Fruit fly (Drosophila melanogaster) whole organism, embryonic: ENCODE data around the gene St2.

Experiments used
- Abd-B ChIP-seq: fragments of 200-800 bp; sonication (Bioruptor generic); optimal IDR thresholded peaks from 2 replicates; lab custom pipeline; 2018; ENCODE audit warnings: missing biosample characterization, mild to moderate bottlenecking, missing genetic modification characterization, moderate library complexity
- Aef1 ChIP-seq: fragments of 200-800 bp; sonication (Bioruptor generic); IDR thresholded peaks from 3 replicates; pipeline ENCODE4 v1.3.6; 2022; ENCODE audit warnings: missing biosample characterization, missing genetic modification characterization
- CG13424 ChIP-seq: fragments of 200-800 bp; sonication (Bioruptor generic); optimal IDR thresholded peaks from 2 replicates; lab custom pipeline; 2019; ENCODE audit warnings: missing biosample characterization, mild to moderate bottlenecking, missing genetic modification characterization, moderate library complexity
- CG2120 ChIP-seq: fragments of 200-800 bp; sonication (Bioruptor generic); optimal IDR thresholded peaks from 3 replicates; lab custom pipeline; 2016; ENCODE audit warnings: missing biosample characterization, missing genetic modification characterization
- CG4820 ChIP-seq: fragments of 200-800 bp; sonication (Bioruptor generic); optimal IDR thresholded peaks from 3 replicates; lab custom pipeline; 2016; ENCODE audit warnings: missing biosample characterization, missing genetic modification characterization
- Dfd ChIP-seq, 2 experiments: fragments of >200 bp; optimal IDR thresholded peaks; 2 replicates each; lab custom pipeline; 2017; ENCODE audit warnings: missing biosample characterization in 2 of 2, missing genetic modification characterization in 2 of 2
- E2f1 ChIP-seq: fragments of 200-800 bp; sonication (Bioruptor generic); IDR thresholded peaks from 2 replicates; pipeline ENCODE4 v1.3.6; 2022; ENCODE audit warnings: missing biosample characterization, missing genetic modification characterization
- HHEX ChIP-seq: fragments of 200-800 bp; sonication (Bioruptor generic); optimal IDR thresholded peaks from 3 replicates; lab custom pipeline; 2017; ENCODE audit warnings: missing biosample characterization, mild to moderate bottlenecking, missing genetic modification characterization, missing genetic modification reagents
- Lim3 ChIP-seq: fragments of 200-800 bp; sonication (Bioruptor generic); IDR thresholded peaks from 2 replicates; pipeline ENCODE4 v1.3.6; 2022; ENCODE audit warnings: missing biosample characterization, missing genetic modification characterization
- hbn ChIP-seq: fragments of 200-800 bp; sonication (Bioruptor generic); IDR thresholded peaks from 2 replicates; pipeline ENCODE4 v1.3.6; 2022; ENCODE audit warnings: missing biosample characterization, missing genetic modification characterization; ENCODE audit not compliant: partially characterized antibody
- zen ChIP-seq: fragments of 200-800 bp; sonication (Bioruptor generic); optimal IDR thresholded peaks from 3 replicates; lab custom pipeline; 2018; ENCODE audit warnings: missing biosample characterization, mild to moderate bottlenecking, missing genetic modification characterization, moderate library complexity

DNA sequence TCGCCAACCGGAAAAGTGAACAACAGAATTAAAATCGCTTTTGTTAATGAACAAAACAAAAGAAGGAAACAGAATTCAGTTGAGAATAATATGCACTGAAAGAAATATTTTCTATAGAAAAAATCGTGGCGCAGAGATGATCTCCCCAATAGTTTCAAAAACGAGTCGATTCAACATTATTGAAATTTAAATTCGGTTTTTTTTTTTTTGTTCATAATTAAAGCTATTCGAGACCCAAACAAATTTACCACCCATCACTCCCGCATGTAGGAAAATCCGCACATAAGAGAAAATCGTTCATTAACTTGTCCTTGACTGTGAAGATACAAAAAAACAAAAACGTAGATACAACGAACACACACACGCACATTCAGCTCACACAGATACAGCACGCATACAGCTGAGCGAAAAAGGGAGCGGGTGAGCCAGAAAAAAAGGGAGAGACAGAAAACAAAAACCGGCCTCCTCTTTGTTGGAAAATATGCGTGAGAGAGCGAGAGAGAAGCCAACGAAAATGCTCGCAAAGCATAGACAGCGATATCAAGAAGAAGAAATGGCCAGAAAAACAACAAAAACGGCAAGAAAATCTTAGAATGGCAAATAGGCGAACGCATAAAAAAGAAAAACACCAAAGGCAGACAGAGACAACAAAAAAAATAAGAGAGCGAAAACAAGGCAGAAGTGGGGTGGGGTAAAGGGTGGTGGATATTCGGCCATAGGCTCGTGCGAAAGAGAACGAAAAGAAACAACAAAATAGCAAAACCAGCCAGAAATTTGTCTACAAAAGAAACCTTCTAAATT lies 31.4 kb upstream of the St2 start:
- TF ChIP-seq CG4820 (GFP tag; lab: Kevin White, UChicago), result no peak
- TF ChIP-seq Dfd (GFP tag; optimal IDR thresholded peaks at IDR 0.05; lab: Kevin White, UChicago), result no peak
- TF ChIP-seq zen (tag; lab: Kevin White, UChicago), result no peak
- TF ChIP-seq E2f1 (GFP tag; lab: Robert Waterston, UW), result no peak
- TF ChIP-seq CG13424 (tag; lab: Kevin White, UChicago), result no peak
- peak; percentile 31; the same call in 1 of the 3 replicates for TF ChIP-seq Aef1
- no peak for TF ChIP-seq Lim3 (GFP tag; lab: Robert Waterston, UW)
- TF ChIP-seq HHEX (GFP tag; lab: Kevin White, UChicago), result peak; percentile 37
- TF ChIP-seq hbn (GFP tag; lab: Robert Waterston, UW), result no peak
- peak; percentile 84 for TF ChIP-seq CG2120 (GFP tag; lab: Kevin White, UChicago)
- no peak for TF ChIP-seq Abd-B (GFP tag; lab: Kevin White, UChicago)
